Worm (Caenorhabditis elegans) whole organism, mixed stage, embryonic: Measurements from ENCODE around the gene orc-2.

Source experiments
- M03D4.4 ChIP-seq: sonication (generic microtip); optimal IDR thresholded peaks from 2 replicates; lab custom pipeline; 2017; ENCODE audit warnings: mild to moderate bottlenecking, missing genetic modification characterization, missing compliant biosample characterization
- bed-3 ChIP-seq: fragments of 200-800 bp; sonication (Bioruptor generic); optimal IDR thresholded peaks from 3 replicates; lab custom pipeline; 2018; ENCODE audit warnings: mild to moderate bottlenecking, missing genetic modification characterization, moderate library complexity, missing compliant biosample characterization
- blmp-1 ChIP-seq: fragments of 150-350 bp; optimal IDR thresholded peaks from 2 replicates; lab custom pipeline; 2014; ENCODE audit warnings: missing biosample characterization, missing genetic modification characterization
- ceh-39 ChIP-seq: fragments of 150-350 bp; optimal IDR thresholded peaks from 2 replicates; lab custom pipeline; 2014; ENCODE audit warnings: missing biosample characterization, missing genetic modification characterization
- ceh-43 ChIP-seq: fragments of 200-800 bp; sonication (Bioruptor generic); optimal IDR thresholded peaks from 2 replicates; lab custom pipeline; 2018; ENCODE audit warnings: mild to moderate bottlenecking, missing genetic modification characterization, moderate library complexity, missing compliant biosample characterization
- ceh-83 ChIP-seq: fragments of 200-800 bp; sonication (Bioruptor generic); optimal IDR thresholded peaks from 2 replicates; lab custom pipeline; 2018; ENCODE audit warnings: mild to moderate bottlenecking, missing genetic modification characterization, missing compliant biosample characterization
- ces-1 ChIP-seq: fragments of 150-350 bp; optimal IDR thresholded peaks from 2 replicates; lab custom pipeline; 2014; ENCODE audit warnings: missing biosample characterization, missing genetic modification reagents, missing genetic modification characterization
- cnd-1 ChIP-seq: fragments of 200-800 bp; sonication (Bioruptor generic); optimal IDR thresholded peaks from 2 replicates; lab custom pipeline; 2018; ENCODE audit warnings: mild to moderate bottlenecking, missing genetic modification characterization, missing compliant biosample characterization
- drap-1 ChIP-seq: fragments of 200-800 bp; sonication (Bioruptor generic); optimal IDR thresholded peaks from 3 replicates; lab custom pipeline; 2018; ENCODE audit warnings: mild to moderate bottlenecking, missing genetic modification characterization, missing compliant biosample characterization
- elt-1 ChIP-seq: sonication (generic microtip); optimal IDR thresholded peaks from 2 replicates; lab custom pipeline; 2017; ENCODE audit warnings: missing genetic modification characterization, mild to moderate bottlenecking, missing compliant biosample characterization, antibody characterized with exemption, moderate library complexity, borderline replicate concordance; ENCODE audit not compliant: insufficient read depth
- elt-3 ChIP-seq: fragments of 150-350 bp; optimal IDR thresholded peaks from 2 replicates; lab custom pipeline; 2014; ENCODE audit warnings: missing biosample characterization, missing genetic modification characterization
- flh-1 ChIP-seq: fragments of 200-800 bp; sonication (Bioruptor generic); optimal IDR thresholded peaks from 2 replicates; lab custom pipeline; 2018; ENCODE audit warnings: mild to moderate bottlenecking, missing genetic modification characterization, moderate library complexity, missing compliant biosample characterization
- ham-2 ChIP-seq: fragments of 200-800 bp; sonication (Bioruptor generic); optimal IDR thresholded peaks from 2 replicates; lab custom pipeline; 2018; ENCODE audit warnings: mild to moderate bottlenecking, missing genetic modification characterization, missing compliant biosample characterization
- hlh-1 ChIP-seq: fragments of 150-350 bp; optimal IDR thresholded peaks from 2 replicates; lab custom pipeline; 2014; ENCODE audit warnings: missing biosample characterization, missing genetic modification reagents, missing genetic modification characterization
- lin-13 ChIP-seq: fragments of 150-350 bp; optimal IDR thresholded peaks from 2 replicates; lab custom pipeline; 2014; ENCODE audit warnings: missing biosample characterization, missing genetic modification characterization
- lin-32 ChIP-seq: fragments of 200-800 bp; sonication (Bioruptor generic); optimal IDR thresholded peaks from 2 replicates; lab custom pipeline; 2018; ENCODE audit warnings: mild to moderate bottlenecking, missing genetic modification characterization, missing compliant biosample characterization
- lsy-2 ChIP-seq: fragments of 150-350 bp; optimal IDR thresholded peaks from 2 replicates; lab custom pipeline; 2014; ENCODE audit warnings: missing biosample characterization, missing genetic modification characterization
- mab-5 ChIP-seq: fragments of 150-350 bp; optimal IDR thresholded peaks from 2 replicates; lab custom pipeline; 2014; ENCODE audit warnings: missing biosample characterization, missing genetic modification characterization
- mep-1 ChIP-seq: fragments of 150-350 bp; optimal IDR thresholded peaks from 2 replicates; lab custom pipeline; 2017; ENCODE audit warnings: missing biosample characterization, missing genetic modification reagents, missing genetic modification characterization, inconsistent platforms
- mls-2 ChIP-seq: sonication (generic microtip); optimal IDR thresholded peaks from 2 replicates; lab custom pipeline; 2016; ENCODE audit warnings: mild to moderate bottlenecking, missing genetic modification characterization, moderate library complexity, missing compliant biosample characterization
- nhr-12 ChIP-seq: fragments of 150-350 bp; optimal IDR thresholded peaks from 2 replicates; lab custom pipeline; 2014; ENCODE audit warnings: missing biosample characterization, missing genetic modification characterization
- nhr-2 ChIP-seq: fragments of 150-350 bp; optimal IDR thresholded peaks from 2 replicates; lab custom pipeline; 2014; ENCODE audit warnings: missing biosample characterization, missing genetic modification characterization
- nhr-237 ChIP-seq: fragments of 150-350 bp; optimal IDR thresholded peaks from 2 replicates; lab custom pipeline; 2014; ENCODE audit warnings: missing biosample characterization, missing genetic modification characterization
- nhr-28 ChIP-seq: fragments of 150-350 bp; optimal IDR thresholded peaks from 2 replicates; lab custom pipeline; 2014; ENCODE audit warnings: missing biosample characterization, missing genetic modification characterization
- nhr-76 ChIP-seq: sonication (generic microtip); optimal IDR thresholded peaks from 2 replicates; lab custom pipeline; 2017; ENCODE audit warnings: missing biosample characterization, missing genetic modification characterization
- pha-4 ChIP-seq: fragments of 150-350 bp; optimal IDR thresholded peaks from 2 replicates; lab custom pipeline; 2018; ENCODE audit warnings: missing biosample characterization, missing genetic modification reagents, missing genetic modification characterization
- sem-2 ChIP-seq: fragments of 200-800 bp; sonication (Bioruptor generic); optimal IDR thresholded peaks from 2 replicates; lab custom pipeline; 2018; ENCODE audit warnings: mild to moderate bottlenecking, missing genetic modification characterization, missing compliant biosample characterization
- snpc-4 ChIP-seq: fragments of 150-350 bp; optimal IDR thresholded peaks from 2 replicates; lab custom pipeline; 2014; ENCODE audit warnings: missing biosample characterization, missing genetic modification characterization
- sptf-1 ChIP-seq: sonication (generic microtip); optimal IDR thresholded peaks from 2 replicates; lab custom pipeline; 2017; ENCODE audit warnings: mild to moderate bottlenecking, missing genetic modification characterization, moderate library complexity, missing compliant biosample characterization
- tbx-8 ChIP-seq: fragments of 200-800 bp; sonication (Bioruptor generic); optimal IDR thresholded peaks from 2 replicates; lab custom pipeline; 2018; ENCODE audit warnings: mild to moderate bottlenecking, missing genetic modification characterization, moderate library complexity, missing compliant biosample characterization
- unc-120 ChIP-seq: sonication (generic microtip); optimal IDR thresholded peaks from 2 replicates; lab custom pipeline; 2017; ENCODE audit warnings: missing genetic modification characterization, missing compliant biosample characterization; ENCODE audit not compliant: poor library complexity, severe bottlenecking
- unc-39 ChIP-seq: fragments of 150-350 bp; optimal IDR thresholded peaks from 2 replicates; lab custom pipeline; 2014; ENCODE audit warnings: missing biosample characterization, missing genetic modification characterization
- unc-62 ChIP-seq: fragments of 150-350 bp; optimal IDR thresholded peaks from 2 replicates; lab custom pipeline; 2014; ENCODE audit warnings: missing biosample characterization, missing genetic modification reagents, missing genetic modification characterization
- zip-8 ChIP-seq: fragments of 150-350 bp; optimal IDR thresholded peaks from 2 replicates; lab custom pipeline; 2014; ENCODE audit warnings: missing biosample characterization, missing genetic modification characterization
- ztf-11 ChIP-seq: fragments of 150-350 bp; optimal IDR thresholded peaks from 2 replicates; lab custom pipeline; 2014; ENCODE audit warnings: missing biosample characterization, missing genetic modification characterization

Gene orc-2

ce11 chrII:10873631-10874030 lies at the start of gene orc-2:
Gene orc-2, plus strand, starts transcription at chrII:10873931.
- TF ChIP-seq lsy-2 (tag; lab: Kevin White, UChicago) (no peak), mls-2 (tag; lab: Kevin White, UChicago) (no peak), pha-4 (tag; lab: Kevin White, UChicago) (no peak), unc-62 (GFP tag; lab: Kevin White, UChicago) (no peak), sem-2 (GFP tag; lab: Kevin White, UChicago) (no peak), ceh-39 (tag; lab: Kevin White, UChicago) (no peak), elt-3 (tag; lab: Kevin White, UChicago) (no peak), elt-1 (tag; lab: Kevin White, UChicago) (no peak)

- TF ChIP-seq elt-3 (tag; lab: Kevin White, UChicago) = no peak
- peak; percentile 12 for TF ChIP-seq nhr-237 (tag; lab: Kevin White, UChicago)
- TF ChIP-seq M03D4.4 = peak; percentile 24
- TF ChIP-seq hlh-1 (tag; lab: Kevin White, UChicago) = peak; percentile 29
- no peak for TF ChIP-seq mab-5 (tag; lab: Kevin White, UChicago)
- TF ChIP-seq lin-13 (tag; lab: Kevin White, UChicago) = peak; percentile 45
- TF ChIP-seq lin-32 = no peak
- TF ChIP-seq nhr-2 = no peak
- no peak for TF ChIP-seq nhr-28 (tag; lab: Kevin White, UChicago)
- no peak for TF ChIP-seq bed-3
- peak; percentile 34 for TF ChIP-seq sptf-1
- TF ChIP-seq ham-2 = no peak
- no peak for TF ChIP-seq zip-8 (tag; lab: Kevin White, UChicago)
- peak; percentile 36 for TF ChIP-seq drap-1 (GFP tag; lab: Kevin White, UChicago)
- TF ChIP-seq cnd-1 (tag; lab: Kevin White, UChicago) = no peak
- no peak for TF ChIP-seq elt-1 (tag; lab: Kevin White, UChicago)
- TF ChIP-seq ceh-83 = no peak
- no peak for TF ChIP-seq nhr-76 (tag; lab: Kevin White, UChicago)
- TF ChIP-seq ceh-43 (GFP tag; lab: Kevin White, UChicago) = no peak
- TF ChIP-seq mep-1 (tag; lab: Kevin White, UChicago) = peak; percentile 65
- TF ChIP-seq ces-1 (GFP tag; lab: Kevin White, UChicago) = peak; percentile 37
- TF ChIP-seq sem-2 (GFP tag; lab: Kevin White, UChicago) = no peak
- TF ChIP-seq flh-1 (GFP tag; lab: Kevin White, UChicago) = no peak
- TF ChIP-seq unc-120 (tag; lab: Kevin White, UChicago) = no peak
- TF ChIP-seq ceh-39 (tag; lab: Kevin White, UChicago) = peak; percentile 14
- peak; percentile 65 for TF ChIP-seq lsy-2 (tag; lab: Kevin White, UChicago)
- peak; percentile 5 for TF ChIP-seq unc-62 (GFP tag; lab: Kevin White, UChicago)
- no peak for TF ChIP-seq unc-39 (tag; lab: Kevin White, UChicago)
- no peak for TF ChIP-seq snpc-4
- TF ChIP-seq mls-2 (tag; lab: Kevin White, UChicago) = no peak
- TF ChIP-seq ztf-11 (tag; lab: Kevin White, UChicago) = no peak
- no peak for TF ChIP-seq blmp-1 (tag; lab: Kevin White, UChicago)
- peak; percentile 16 for TF ChIP-seq pha-4 (tag; lab: Kevin White, UChicago)
- no peak for TF ChIP-seq tbx-8 (GFP tag; lab: Kevin White, UChicago)
- no peak for TF ChIP-seq nhr-12 (tag; lab: Kevin White, UChicago)
Measured at ce11 chrII:10824046-10824445, 49.7 kb upstream of the orc-2 start, which contains the start of the genes R06F6.12 and mix-1. Gene R06F6.12, minus strand, starts transcription at chrII:10824081. Gene mix-1, plus strand, starts transcription at chrII:10824246.

ce11 chrII:10829081-10829480 lies 44.6 kb upstream of the orc-2 start, which contains the start of gene VM106R.1:
Gene VM106R.1, minus strand, starts transcription at chrII:10829181.
- TF ChIP-seq blmp-1 (tag; lab: Kevin White, UChicago) = no peak
- no peak for TF ChIP-seq cnd-1 (tag; lab: Kevin White, UChicago)
- TF ChIP-seq nhr-28 (tag; lab: Kevin White, UChicago) = no peak

ce11 chrII:10829572-10829971 lies 44.2 kb upstream of the orc-2 start:
- TF ChIP-seq flh-1 (GFP tag; lab: Kevin White, UChicago) = no peak
- TF ChIP-seq nhr-76 (tag; lab: Kevin White, UChicago) = no peak
- TF ChIP-seq lin-32 = no peak
- TF ChIP-seq, all 35 proteins: peak for 0
